Worm (Caenorhabditis elegans) whole organism, early embryonic: ENCODE results near the gene ags-3.

Experiments used
- B0310.2 ChIP-seq: sonication (generic microtip); optimal IDR thresholded peaks from 2 replicates; lab custom pipeline; 2016; ENCODE audit warnings: mild to moderate bottlenecking, missing genetic modification characterization, missing compliant biosample characterization
- F13C5.2 ChIP-seq: sonication (generic microtip); optimal IDR thresholded peaks from 2 replicates; lab custom pipeline; 2017; ENCODE audit warnings: mild to moderate bottlenecking, missing genetic modification characterization, inconsistent platforms, missing compliant biosample characterization
- aly-1 ChIP-seq: sonication (generic microtip); optimal IDR thresholded peaks from 2 replicates; lab custom pipeline; 2016; ENCODE audit warnings: missing genetic modification characterization, missing compliant biosample characterization
- ama-1 ChIP-seq: fragments of 150-350 bp; optimal IDR thresholded peaks from 2 replicates; lab custom pipeline; 2014
- ceh-13 ChIP-seq: fragments of 200-800 bp; sonication (Bioruptor generic); optimal IDR thresholded peaks from 2 replicates; lab custom pipeline; 2018; ENCODE audit warnings: mild to moderate bottlenecking, missing genetic modification characterization, missing compliant biosample characterization
- ceh-36 ChIP-seq: sonication (generic microtip); optimal IDR thresholded peaks from 2 replicates; lab custom pipeline; 2016; ENCODE audit warnings: missing genetic modification characterization, inconsistent platforms, missing compliant biosample characterization
- ets-7 ChIP-seq: sonication (generic microtip); optimal IDR thresholded peaks from 2 replicates; lab custom pipeline; 2016; ENCODE audit warnings: missing genotype, missing genetic modification characterization, missing compliant biosample characterization
- flt-1 ChIP-seq: fragments of 200-800 bp; sonication (Bioruptor generic); IDR thresholded peaks from 2 replicates; pipeline ENCODE4 v1.3.6; 2022; ENCODE audit warnings: missing genetic modification characterization, missing compliant biosample characterization
- hmbx-1 ChIP-seq: sonication (generic microtip); optimal IDR thresholded peaks from 2 replicates; lab custom pipeline; 2016; ENCODE audit warnings: mild to moderate bottlenecking, missing genetic modification characterization, missing compliant biosample characterization
- hmg-4 ChIP-seq: fragments of 200-800 bp; sonication (Bioruptor generic); optimal IDR thresholded peaks from 2 replicates; lab custom pipeline; 2018; ENCODE audit warnings: mild to moderate bottlenecking, missing genetic modification characterization, missing compliant biosample characterization
- hnd-1 ChIP-seq: sonication (generic microtip); optimal IDR thresholded peaks from 2 replicates; lab custom pipeline; 2016; ENCODE audit warnings: missing genetic modification characterization, missing compliant biosample characterization
- pes-1 ChIP-seq: fragments of 200-800 bp; sonication (Bioruptor generic); IDR thresholded peaks from 2 replicates; pipeline ENCODE4 v1.3.6; 2022; ENCODE audit warnings: missing genetic modification reagents, missing genetic modification characterization, missing compliant biosample characterization
- scrt-1 ChIP-seq: fragments of 200-800 bp; sonication (Bioruptor generic); IDR thresholded peaks from 2 replicates; pipeline ENCODE4 v1.3.6; 2022; ENCODE audit warnings: missing genetic modification characterization, missing compliant biosample characterization
- sea-1 ChIP-seq: fragments of 200-800 bp; sonication (Bioruptor generic); conservative IDR thresholded peaks from 2 replicates; pipeline ENCODE4 v1.3.6; 2022; ENCODE audit warnings: missing genetic modification characterization, missing compliant biosample characterization
- tbx-11 ChIP-seq: fragments of 200-800 bp; sonication (Bioruptor generic); IDR thresholded peaks from 2 replicates; pipeline ENCODE4 v1.3.6; 2022; ENCODE audit warnings: missing genetic modification characterization, missing compliant biosample characterization
- tbx-37 ChIP-seq: fragments of 200-800 bp; sonication (Bioruptor generic); conservative IDR thresholded peaks from 2 replicates; pipeline ENCODE4 v1.3.6; 2022; ENCODE audit warnings: missing genetic modification reagents, missing genetic modification characterization, missing compliant biosample characterization
- tra-4 ChIP-seq: sonication (generic microtip); optimal IDR thresholded peaks from 2 replicates; lab custom pipeline; 2017; ENCODE audit warnings: missing genetic modification characterization, missing compliant biosample characterization

Gene ags-3

DNA sequence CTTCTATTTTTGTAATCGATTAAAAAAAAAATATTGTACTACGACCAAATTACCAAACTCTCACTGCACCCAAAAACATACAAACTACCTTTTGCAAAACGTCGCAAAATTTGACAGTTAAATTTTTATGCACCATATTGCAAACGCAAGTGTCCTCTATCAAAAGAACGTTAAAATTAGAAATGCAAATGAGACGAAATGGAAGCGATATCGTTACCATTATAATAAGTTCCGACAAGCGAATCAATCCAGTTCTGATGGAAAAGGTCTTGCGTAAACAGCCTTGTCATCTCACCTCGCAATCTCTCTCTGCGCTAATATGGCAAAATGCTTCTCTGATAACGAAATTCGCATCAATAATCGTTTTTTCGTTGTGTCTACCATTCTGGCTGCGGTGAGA lies 35.3 kb downstream of the ags-3 start:
- no peak for TF ChIP-seq tbx-11 (GFP tag; lab: Robert Waterston, UW)
- no peak for TF ChIP-seq hmg-4
- TF ChIP-seq B0310.2 (tag; lab: Kevin White, UChicago), result no peak

DNA sequence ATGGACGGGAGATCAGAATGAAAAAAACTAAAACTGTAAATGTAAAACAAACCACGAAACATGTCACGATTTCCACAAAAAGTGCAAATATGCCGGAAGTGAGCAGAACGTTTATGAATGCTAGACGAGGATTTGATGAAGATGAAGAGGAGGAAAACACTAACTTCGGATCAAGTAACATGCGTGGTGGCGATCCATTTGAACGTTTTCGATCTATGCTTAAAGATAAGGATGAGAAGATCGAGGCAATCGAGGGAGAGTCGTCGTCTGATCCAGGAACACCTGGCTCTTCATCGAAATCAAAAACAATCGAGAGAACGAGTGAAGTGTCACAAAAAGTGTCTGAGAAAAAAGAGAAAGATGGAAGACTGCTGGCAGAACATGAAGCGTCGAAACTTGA lies 38.0 kb downstream of the ags-3 start:
- no peak for TF ChIP-seq F13C5.2 (tag; lab: Kevin White, UChicago)
- TF ChIP-seq tra-4 (tag; lab: Kevin White, UChicago), result no peak
- no peak for TF ChIP-seq tbx-37 (GFP tag; lab: Robert Waterston, UW)
- no peak for TF ChIP-seq tbx-11 (GFP tag; lab: Robert Waterston, UW)
- TF ChIP-seq aly-1, result no peak
- TF ChIP-seq scrt-1 (GFP tag; lab: Robert Waterston, UW), result no peak
- TF ChIP-seq ceh-36 (tag; lab: Kevin White, UChicago), result no peak
- no peak for TF ChIP-seq B0310.2 (tag; lab: Kevin White, UChicago)
- TF ChIP-seq pes-1 (GFP tag; lab: Robert Waterston, UW), result no peak
- TF ChIP-seq sea-1 (GFP tag; lab: Robert Waterston, UW), result no peak
- TF ChIP-seq ama-1 (lab: Kevin White, UChicago), result no peak
- no peak for TF ChIP-seq hnd-1 (tag; lab: Kevin White, UChicago)
- TF ChIP-seq flt-1 (GFP tag; lab: Robert Waterston, UW), result no peak
- TF ChIP-seq ceh-13 (GFP tag; lab: Kevin White, UChicago), result no peak
- no peak for TF ChIP-seq hmg-4

DNA sequence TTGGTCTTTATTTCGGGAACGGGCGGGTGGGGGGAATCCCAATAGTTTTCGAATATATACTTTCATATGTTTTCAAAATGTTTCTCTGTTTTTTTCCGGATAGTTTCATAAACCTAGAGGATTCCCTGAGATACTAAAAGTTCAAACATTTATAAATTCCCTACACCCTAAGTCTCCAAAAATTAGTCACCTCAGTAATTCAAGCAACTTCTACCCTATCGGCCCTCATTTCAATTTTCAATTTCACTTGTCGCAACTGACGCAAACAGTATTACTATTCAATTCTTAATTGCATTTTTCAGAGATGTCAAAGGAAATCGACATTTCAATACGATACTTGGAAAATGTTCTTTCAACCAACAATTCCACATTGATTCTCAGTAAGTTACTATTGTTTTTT lies 39.4 kb downstream of the ags-3 start, which contains the start of gene Y34B4A.4:
Gene Y34B4A.4 (plus strand): TSS at position 301 of the 400 bp plus-strand sequence.
- TF ChIP-seq B0310.2 (tag; lab: Kevin White, UChicago), result no peak
- no peak for TF ChIP-seq ets-7
- TF ChIP-seq pes-1 (GFP tag; lab: Robert Waterston, UW), result no peak
- TF ChIP-seq tra-4 (tag; lab: Kevin White, UChicago), result no peak
- TF ChIP-seq ama-1 (lab: Kevin White, UChicago), result no peak
- no peak for TF ChIP-seq sea-1 (GFP tag; lab: Robert Waterston, UW)
- TF ChIP-seq hnd-1 (tag; lab: Kevin White, UChicago), result no peak
- no peak for TF ChIP-seq hmbx-1 (tag; lab: Kevin White, UChicago)
- no peak for TF ChIP-seq ceh-36 (tag; lab: Kevin White, UChicago)
- no peak for TF ChIP-seq flt-1 (GFP tag; lab: Robert Waterston, UW)
- no peak for TF ChIP-seq scrt-1 (GFP tag; lab: Robert Waterston, UW)
- no peak for TF ChIP-seq tbx-11 (GFP tag; lab: Robert Waterston, UW)
- TF ChIP-seq hmg-4, result no peak
- no peak for TF ChIP-seq aly-1
- no peak for TF ChIP-seq F13C5.2 (tag; lab: Kevin White, UChicago)
- no peak for TF ChIP-seq ceh-13 (GFP tag; lab: Kevin White, UChicago)

DNA sequence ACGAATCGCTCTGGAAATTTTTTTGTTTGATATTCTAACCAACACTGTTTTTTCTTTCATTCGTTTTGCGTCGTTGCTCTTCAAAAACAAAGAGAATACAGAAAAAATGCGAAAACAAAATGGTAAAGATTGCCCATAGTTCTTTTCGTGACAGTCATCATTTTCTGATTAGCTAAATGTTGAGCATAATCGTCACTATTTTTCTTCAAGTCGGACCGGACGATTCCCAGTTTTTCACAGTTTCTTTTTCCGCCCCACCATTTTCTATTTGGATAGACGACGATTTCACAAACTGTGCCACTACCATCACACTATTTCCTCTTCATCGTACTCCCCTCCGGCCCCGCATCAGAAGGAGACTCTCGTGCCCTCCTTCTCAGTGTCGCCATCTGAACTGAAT lies 39.8 kb downstream of the ags-3 start:
- TF ChIP-seq tbx-37 (GFP tag; lab: Robert Waterston, UW), result no peak
- no peak for TF ChIP-seq ceh-13 (GFP tag; lab: Kevin White, UChicago)
- no peak for TF ChIP-seq tbx-11 (GFP tag; lab: Robert Waterston, UW)
- TF ChIP-seq scrt-1 (GFP tag; lab: Robert Waterston, UW), result no peak
- TF ChIP-seq hnd-1 (tag; lab: Kevin White, UChicago), result no peak
- TF ChIP-seq aly-1, result no peak
- no peak for TF ChIP-seq pes-1 (GFP tag; lab: Robert Waterston, UW)
- no peak for TF ChIP-seq tra-4 (tag; lab: Kevin White, UChicago)

DNA sequence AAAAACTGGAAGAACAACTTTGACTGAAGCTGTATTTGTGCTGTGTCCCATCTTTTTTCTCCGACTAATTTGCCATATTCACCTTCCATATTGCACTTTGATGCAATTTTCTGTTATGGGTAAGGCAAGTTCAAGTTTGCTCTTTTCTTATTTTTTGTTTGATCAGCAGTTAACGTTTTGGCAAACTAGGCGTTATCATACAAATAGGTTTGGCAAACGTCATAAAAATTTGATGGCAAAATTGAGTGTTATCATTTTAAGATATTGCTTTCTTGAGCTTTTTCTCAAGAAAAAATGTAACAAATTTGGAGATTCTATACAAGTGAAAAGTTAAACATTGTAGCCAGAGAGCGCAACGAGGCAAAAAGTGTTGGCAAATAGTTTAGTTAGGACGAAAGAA lies 41.4 kb downstream of the ags-3 start:
- TF ChIP-seq B0310.2 (tag; lab: Kevin White, UChicago), result no peak
- no peak for TF ChIP-seq ama-1 (lab: Kevin White, UChicago)
- TF ChIP-seq hmg-4, result no peak
- no peak for TF ChIP-seq pes-1 (GFP tag; lab: Robert Waterston, UW)
- no peak for TF ChIP-seq ceh-13 (GFP tag; lab: Kevin White, UChicago)
- TF ChIP-seq aly-1, result no peak
- TF ChIP-seq tbx-11 (GFP tag; lab: Robert Waterston, UW), result no peak
- no peak for TF ChIP-seq F13C5.2 (tag; lab: Kevin White, UChicago)
- no peak for TF ChIP-seq tbx-37 (GFP tag; lab: Robert Waterston, UW)
- no peak for TF ChIP-seq hmbx-1 (tag; lab: Kevin White, UChicago)
- TF ChIP-seq scrt-1 (GFP tag; lab: Robert Waterston, UW), result no peak
- no peak for TF ChIP-seq flt-1 (GFP tag; lab: Robert Waterston, UW)
- no peak for TF ChIP-seq sea-1 (GFP tag; lab: Robert Waterston, UW)

DNA sequence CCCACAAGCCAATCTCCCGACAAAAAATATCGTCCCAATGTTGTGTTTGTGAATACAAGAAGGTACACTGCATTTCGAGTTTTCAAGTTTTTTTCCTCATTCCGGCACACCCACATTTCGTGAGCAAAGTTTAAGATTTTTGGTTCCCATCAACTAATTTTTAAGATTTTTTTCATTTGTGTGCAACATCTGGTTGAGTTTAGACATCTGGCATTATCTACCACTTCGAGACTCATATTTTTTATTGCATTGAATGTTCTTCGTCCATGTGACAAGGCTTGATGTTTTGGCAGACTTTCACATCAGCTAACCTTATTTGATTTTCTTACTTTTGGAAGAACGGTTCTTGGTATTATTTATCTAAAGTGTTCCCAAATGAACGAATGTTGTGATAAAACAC lies 43.0 kb downstream of the ags-3 start:
- TF ChIP-seq hmg-4 (no peak), ama-1 (lab: Kevin White, UChicago) (no peak), ets-7 (no peak), B0310.2 (tag; lab: Kevin White, UChicago) (no peak), hnd-1 (tag; lab: Kevin White, UChicago) (no peak), ceh-13 (GFP tag; lab: Kevin White, UChicago) (no peak), ceh-36 (tag; lab: Kevin White, UChicago) (no peak), aly-1 (no peak), hmbx-1 (tag; lab: Kevin White, UChicago) (no peak), F13C5.2 (tag; lab: Kevin White, UChicago) (no peak), tra-4 (tag; lab: Kevin White, UChicago) (no peak)

DNA sequence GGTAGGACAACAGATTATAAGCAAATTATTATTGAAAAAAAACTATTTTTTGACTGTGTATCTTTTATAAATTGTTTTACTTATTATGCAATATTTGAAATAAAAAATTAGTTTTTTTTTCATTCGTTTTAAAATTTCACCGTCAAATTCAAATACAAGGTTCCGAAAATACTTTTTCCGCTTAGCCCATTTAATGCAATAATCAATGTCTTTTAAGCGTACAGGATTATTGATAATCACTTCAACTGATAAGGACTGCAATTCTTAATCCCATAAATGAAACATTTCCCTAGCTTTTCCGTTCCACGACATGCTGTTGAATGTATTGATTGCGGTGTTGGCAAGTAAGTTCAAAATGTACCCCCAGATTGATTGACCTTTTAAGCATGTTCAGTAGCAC lies 46.4 kb downstream of the ags-3 start, which contains the start of gene nspg-12:
Gene nspg-12 (plus strand): TSS at position 301 of the 400 bp plus-strand sequence.
- TF ChIP-seq sea-1 (GFP tag; lab: Robert Waterston, UW), result no peak
- TF ChIP-seq F13C5.2 (tag; lab: Kevin White, UChicago), result no peak
- TF ChIP-seq aly-1, result no peak
- TF ChIP-seq pes-1 (GFP tag; lab: Robert Waterston, UW), result no peak
- no peak for TF ChIP-seq B0310.2 (tag; lab: Kevin White, UChicago)
- no peak for TF ChIP-seq tra-4 (tag; lab: Kevin White, UChicago)
- no peak for TF ChIP-seq ceh-36 (tag; lab: Kevin White, UChicago)
- TF ChIP-seq hmbx-1 (tag; lab: Kevin White, UChicago), result no peak
- TF ChIP-seq hmg-4, result no peak
- no peak for TF ChIP-seq ama-1 (lab: Kevin White, UChicago)
- no peak for TF ChIP-seq flt-1 (GFP tag; lab: Robert Waterston, UW)
